Fruit fly (Drosophila melanogaster) whole organism, embryonic: ENCODE measurements around the gene CG12560.
A peak's percentile ranks its signal among the peaks of the same experiment; 100 is the strongest.

Source experiments
- Atf6 ChIP-seq: fragments of 200-800 bp; sonication (Bioruptor generic); IDR thresholded peaks from 2 replicates; pipeline ENCODE4 v1.3.6; 2022; ENCODE audit warnings: missing biosample characterization, missing genetic modification characterization
- CG10431 ChIP-seq: fragments of 200-800 bp; sonication (Bioruptor generic); optimal IDR thresholded peaks from 3 replicates; lab custom pipeline; 2018; ENCODE audit warnings: missing biosample characterization, mild to moderate bottlenecking, missing genetic modification characterization
- CG11456 ChIP-seq: fragments of 200-800 bp; sonication (Bioruptor generic); IDR thresholded peaks from 3 replicates; pipeline ENCODE4 v1.3.6; 2022; ENCODE audit warnings: missing biosample characterization, missing genetic modification characterization
- CG13123 ChIP-seq: fragments of 200-800 bp; sonication (Bioruptor generic); optimal IDR thresholded peaks from 2 replicates; lab custom pipeline; 2016; ENCODE audit warnings: missing biosample characterization, missing genetic modification characterization
- CG13624 ChIP-seq: fragments of 200-800 bp; sonication (Bioruptor generic); optimal IDR thresholded peaks from 2 replicates; lab custom pipeline; 2016; ENCODE audit warnings: missing biosample characterization, missing genetic modification characterization
- CG15601 ChIP-seq: fragments of 200-800 bp; sonication (Bioruptor generic); optimal IDR thresholded peaks from 3 replicates; lab custom pipeline; 2019; ENCODE audit warnings: missing biosample characterization, mild to moderate bottlenecking, missing genetic modification characterization, moderate library complexity
- CG17568 ChIP-seq: fragments of 200-800 bp; sonication (Bioruptor generic); optimal IDR thresholded peaks from 2 replicates; lab custom pipeline; 2018; ENCODE audit warnings: missing biosample characterization, mild to moderate bottlenecking, missing genetic modification characterization, moderate library complexity
- CG17912 ChIP-seq: fragments of 200-800 bp; sonication (Bioruptor generic); optimal IDR thresholded peaks from 2 replicates; lab custom pipeline; 2018; ENCODE audit warnings: missing biosample characterization, mild to moderate bottlenecking, missing genetic modification characterization
- CG18599 ChIP-seq: fragments of 200-800 bp; sonication (Bioruptor generic); optimal IDR thresholded peaks from 3 replicates; lab custom pipeline; 2017; ENCODE audit warnings: missing biosample characterization, missing genetic modification characterization, mild to moderate bottlenecking, moderate library complexity, missing genetic modification reagents
- CG3163 ChIP-seq: fragments of 200-800 bp; sonication (Bioruptor generic); optimal IDR thresholded peaks from 3 replicates; lab custom pipeline; 2016; ENCODE audit warnings: missing biosample characterization, missing genetic modification characterization
- CG34376 ChIP-seq: fragments of 200-800 bp; sonication (Bioruptor generic); optimal IDR thresholded peaks from 2 replicates; lab custom pipeline; 2018; ENCODE audit warnings: missing biosample characterization, mild to moderate bottlenecking, missing genetic modification characterization
- CG34422 ChIP-seq: fragments of 200-800 bp; sonication (Bioruptor generic); IDR thresholded peaks from 3 replicates; pipeline ENCODE4 v1.3.6; 2022; ENCODE audit warnings: missing biosample characterization, missing genetic modification characterization
- CG43689 ChIP-seq: fragments of 200-800 bp; sonication (Bioruptor generic); IDR thresholded peaks from 2 replicates; pipeline ENCODE4 v1.3.6; 2022; ENCODE audit warnings: missing biosample characterization, missing genetic modification characterization
- CG6254 ChIP-seq: fragments of 200-800 bp; sonication (Bioruptor generic); optimal IDR thresholded peaks from 3 replicates; lab custom pipeline; 2017; ENCODE audit warnings: mild to moderate bottlenecking, missing biosample characterization, missing genetic modification reagents, missing genetic modification characterization
- CG6689 ChIP-seq: fragments of 200-800 bp; sonication (Bioruptor generic); IDR thresholded peaks from 2 replicates; pipeline ENCODE4 v1.3.6; 2022; ENCODE audit warnings: missing biosample characterization, missing genetic modification characterization
- CG8089 ChIP-seq: fragments of 200-800 bp; sonication (Bioruptor generic); optimal IDR thresholded peaks from 3 replicates; lab custom pipeline; 2016; ENCODE audit warnings: missing biosample characterization, missing genetic modification characterization
- CG8290 ChIP-seq, 3 experiments: fragments of 200-800 bp; sonication (Bioruptor generic); optimal IDR thresholded peaks; 2 replicates each; lab custom pipeline; 2016 to 2019; ENCODE audit warnings: missing biosample characterization in 3 of 3, missing genetic modification characterization in 3 of 3, mild to moderate bottlenecking in 2 of 3, moderate library complexity in 1 of 3
- Camta ChIP-seq: fragments of 200-800 bp; sonication (Bioruptor generic); optimal IDR thresholded peaks from 2 replicates; lab custom pipeline; 2016; ENCODE audit warnings: missing biosample characterization, missing genetic modification characterization
- D19B ChIP-seq: fragments of 200-800 bp; sonication (Bioruptor generic); optimal IDR thresholded peaks from 2 replicates; lab custom pipeline; 2017; ENCODE audit warnings: missing biosample characterization, mild to moderate bottlenecking, missing genetic modification characterization
- Eip74EF ChIP-seq, 2 experiments: fragments of 200-800 bp in 1 of 2; fragments of >200 bp in 1 of 2; sonication (Bioruptor generic) in 1 of 2; optimal IDR thresholded peaks; 2 replicates each; lab custom pipeline; 2017 to 2019; ENCODE audit warnings: missing biosample characterization in 2 of 2, missing genetic modification characterization in 2 of 2, mild to moderate bottlenecking in 1 of 2, moderate library complexity in 1 of 2
- Gsc ChIP-seq: fragments of 200-800 bp; sonication (Bioruptor generic); IDR thresholded peaks from 2 replicates; pipeline ENCODE4 v1.3.6; 2022; ENCODE audit warnings: missing biosample characterization, missing genetic modification characterization
- Hmx ChIP-seq: fragments of 200-800 bp; sonication (Bioruptor generic); optimal IDR thresholded peaks from 2 replicates; lab custom pipeline; 2016; ENCODE audit warnings: missing biosample characterization, missing genetic modification characterization
- Hr51 ChIP-seq, 2 experiments: fragments of 200-800 bp; sonication (Bioruptor generic); optimal IDR thresholded peaks; 2 replicates in 1 of 2; 3 replicates in 1 of 2; lab custom pipeline; 2016 to 2018; ENCODE audit warnings: missing biosample characterization in 2 of 2, missing genetic modification characterization in 2 of 2, mild to moderate bottlenecking in 1 of 2, moderate library complexity in 1 of 2
- Jarid2 ChIP-seq: fragments of 200-800 bp; sonication (Bioruptor generic); optimal IDR thresholded peaks from 3 replicates; lab custom pipeline; 2017; ENCODE audit warnings: mild to moderate bottlenecking, missing biosample characterization, missing genetic modification reagents, missing genetic modification characterization
- Med ChIP-seq: fragments of 200-800 bp; sonication (Bioruptor generic); peaks from one replicate; lab custom pipeline; 2016; ENCODE audit warnings: missing biosample characterization, missing genetic modification characterization, mild to moderate bottlenecking, inconsistent platforms, moderate library complexity
- Oli ChIP-seq: fragments of 200-800 bp; sonication (Bioruptor generic); optimal IDR thresholded peaks from 2 replicates; lab custom pipeline; 2018; ENCODE audit warnings: missing biosample characterization, mild to moderate bottlenecking, missing genetic modification characterization, moderate library complexity
- Opbp ChIP-seq: fragments of 200-800 bp; sonication (Bioruptor generic); IDR thresholded peaks from 3 replicates; pipeline ENCODE4 v1.3.6; 2022; ENCODE audit warnings: missing biosample characterization, missing genetic modification characterization; ENCODE audit not compliant: partially characterized antibody
- Pdp1 ChIP-seq, 2 experiments: fragments of 200-800 bp; sonication (Bioruptor generic); optimal IDR thresholded peaks; 3 replicates each; lab custom pipeline; 2016; ENCODE audit warnings: missing biosample characterization in 2 of 2, missing genetic modification characterization in 2 of 2, mild to moderate bottlenecking in 1 of 2, moderate library complexity in 1 of 2
- Ravus ChIP-seq: fragments of 200-800 bp; sonication (Bioruptor generic); IDR thresholded peaks from 2 replicates; pipeline ENCODE4 v1.3.6; 2022; ENCODE audit warnings: missing biosample characterization, missing genetic modification characterization
- Rfx ChIP-seq: fragments of 200-800 bp; sonication (Bioruptor generic); IDR thresholded peaks from 2 replicates; pipeline ENCODE4 v1.3.6; 2022; ENCODE audit warnings: missing biosample characterization, missing genetic modification characterization
- Scr ChIP-seq: fragments of 200-800 bp; sonication (Bioruptor generic); IDR thresholded peaks from 2 replicates; pipeline ENCODE4 v1.3.6; 2022; ENCODE audit warnings: missing biosample characterization, missing genetic modification characterization; ENCODE audit not compliant: partially characterized antibody
- Trl ChIP-seq, 3 experiments: fragments of >200 bp in 2 of 3; fragments of 200-800 bp in 1 of 3; sonication (Bioruptor generic) in 1 of 3; optimal IDR thresholded peaks; 2 replicates in 1 of 3; 3 replicates in 2 of 3; lab custom pipeline; 2016 to 2017; ENCODE audit warnings: missing biosample characterization in 1 of 3, missing genetic modification characterization in 1 of 3
- Usf ChIP-seq: fragments of 200-800 bp; sonication (Bioruptor generic); optimal IDR thresholded peaks from 2 replicates; lab custom pipeline; 2017; ENCODE audit warnings: missing genotype, missing biosample characterization, missing genetic modification characterization
- ci ChIP-seq: fragments of 200-800 bp; sonication (Bioruptor generic); IDR thresholded peaks from 3 replicates; pipeline ENCODE4 v1.3.6; 2022; ENCODE audit warnings: missing biosample characterization, missing genetic modification characterization
- dm ChIP-seq: fragments of 200-800 bp; sonication (Bioruptor generic); optimal IDR thresholded peaks from 3 replicates; lab custom pipeline; 2016; ENCODE audit warnings: missing biosample characterization, missing genetic modification characterization
- gem ChIP-seq: fragments of 200-800 bp; sonication (Bioruptor generic); optimal IDR thresholded peaks from 2 replicates; lab custom pipeline; 2019; ENCODE audit warnings: missing biosample characterization, mild to moderate bottlenecking, missing genetic modification characterization, moderate library complexity
- grn ChIP-seq: fragments of 200-800 bp; sonication (Bioruptor generic); optimal IDR thresholded peaks from 3 replicates; lab custom pipeline; 2017; ENCODE audit warnings: missing biosample characterization, missing genetic modification characterization
- her ChIP-seq: fragments of 200-800 bp; sonication (Bioruptor generic); optimal IDR thresholded peaks from 2 replicates; lab custom pipeline; 2016; ENCODE audit warnings: missing biosample characterization, missing genetic modification characterization
- nom ChIP-seq: fragments of 200-800 bp; sonication (Bioruptor generic); optimal IDR thresholded peaks from 2 replicates; lab custom pipeline; 2017; ENCODE audit warnings: missing biosample characterization, missing genetic modification characterization, mild to moderate bottlenecking, moderate library complexity, missing genetic modification reagents
- sens ChIP-seq: fragments of 200-800 bp; sonication (Bioruptor generic); peaks from one replicate; lab custom pipeline; 2016; ENCODE audit warnings: missing biosample characterization, missing genetic modification characterization
- sens-2 ChIP-seq: fragments of 200-800 bp; sonication (Bioruptor generic); IDR thresholded peaks from 2 replicates; pipeline ENCODE4 v1.3.6; 2022; ENCODE audit warnings: missing biosample characterization, missing genetic modification characterization
- seq ChIP-seq: fragments of 200-800 bp; sonication (Bioruptor generic); IDR thresholded peaks from 2 replicates; pipeline ENCODE4 v1.3.6; 2022; ENCODE audit warnings: missing biosample characterization, missing genetic modification characterization
- so ChIP-seq: fragments of 200-800 bp; sonication (Bioruptor generic); IDR thresholded peaks from 3 replicates; pipeline ENCODE4 v1.3.6; 2022; ENCODE audit warnings: missing biosample characterization, missing genetic modification characterization
- sob ChIP-seq: fragments of 200-800 bp; sonication (Bioruptor generic); IDR thresholded peaks from 2 replicates; pipeline ENCODE4 v1.3.6; 2022; ENCODE audit warnings: missing biosample characterization, missing genetic modification characterization
- sug ChIP-seq: fragments of 200-800 bp; optimal IDR thresholded peaks from 2 replicates; lab custom pipeline; 2019; ENCODE audit warnings: missing biosample characterization, mild to moderate bottlenecking, missing genetic modification characterization, moderate library complexity
- vfl ChIP-seq: fragments of 200-800 bp; sonication (Bioruptor generic); optimal IDR thresholded peaks from 2 replicates; lab custom pipeline; 2016; ENCODE audit warnings: missing biosample characterization, missing genetic modification characterization

CG12560 gene

dm6 chr2L:8009283-8010211, at the start of gene CG12560 (continued):
- TF ChIP-seq CG8290 (GFP tag; optimal IDR thresholded peaks at IDR 0.05; lab: Kevin White, UChicago): no peak
- TF ChIP-seq CG8290 (tag; optimal IDR thresholded peaks at IDR 0.05; lab: Kevin White, UChicago): peak in 1 of 2 experiments; percentile 11
- TF ChIP-seq CG15601 (tag; lab: Kevin White, UChicago): peak; percentile 37
- TF ChIP-seq Hmx (GFP tag; lab: Kevin White, UChicago): no peak
- peak; percentile 75 for TF ChIP-seq sug (tag; lab: Kevin White, UChicago)
- TF ChIP-seq grn (GFP tag; lab: Kevin White, UChicago): peak; percentile 78
- TF ChIP-seq Rfx (GFP tag; lab: Robert Waterston, UW): peak; percentile 21; the same call in 1 of the 2 replicates
- TF ChIP-seq CG6689 (GFP tag; lab: Robert Waterston, UW): peak; percentile 23; the same call in 1 of the 2 replicates
- TF ChIP-seq Scr (GFP tag; lab: Robert Waterston, UW): 0 out of 2 replicates have a peak, but pooled peaks have one; percentile 21
- TF ChIP-seq Camta (GFP tag; lab: Kevin White, UChicago): peak; percentile 20
- TF ChIP-seq Trl (optimal IDR thresholded peaks at IDR 0.05; lab: Kevin White, UChicago): peak; percentile 15 to 60
- peak; percentile 40 for TF ChIP-seq Trl (GFP tag; optimal IDR thresholded peaks at IDR 0.05; lab: Kevin White, UChicago)
- no peak for TF ChIP-seq Eip74EF (GFP tag; optimal IDR thresholded peaks at IDR 0.05; lab: Kevin White, UChicago)
- no peak for TF ChIP-seq CG6254
- peak; percentile 71; the same call in 2 of the 3 replicates for TF ChIP-seq so (GFP tag; lab: Robert Waterston, UW)
- peak; percentile 55 for TF ChIP-seq sens-2
- peak; percentile 2 for TF ChIP-seq CG13123 (GFP tag; lab: Kevin White, UChicago)
- TF ChIP-seq dm (GFP tag; lab: Kevin White, UChicago): peak; percentile 27
- peak; percentile 14 for TF ChIP-seq CG10431 (GFP tag; lab: Kevin White, UChicago)
- TF ChIP-seq ci (GFP tag; lab: Robert Waterston, UW): 0 out of 3 replicates have a peak, but pooled peaks have one; percentile 6
- 0 out of 3 replicates have a peak, but pooled peaks have one; percentile 38 for TF ChIP-seq Opbp (GFP tag; lab: Robert Waterston, UW)
- TF ChIP-seq vfl: peak; percentile 2
- 0 out of 2 replicates have a peak, but pooled peaks have one; percentile 7 for TF ChIP-seq seq (GFP tag; lab: Robert Waterston, UW)
- TF ChIP-seq sens (GFP tag; lab: Kevin White, UChicago): peak; percentile 28
- peak; percentile 24 for TF ChIP-seq gem (tag; lab: Kevin White, UChicago)
- no peak for TF ChIP-seq CG13624 (GFP tag; lab: Kevin White, UChicago)
- 0 out of 2 replicates have a peak, but pooled peaks have one; percentile 37 for TF ChIP-seq sob (GFP tag; lab: Robert Waterston, UW)
- no peak for TF ChIP-seq Oli (tag; lab: Kevin White, UChicago)
- TF ChIP-seq Pdp1 (GFP tag; optimal IDR thresholded peaks at IDR 0.05; lab: Kevin White, UChicago): peak in 1 of 2 experiments; percentile 8
- TF ChIP-seq CG18599 (GFP tag; lab: Kevin White, UChicago): peak; percentile 30
- no peak for TF ChIP-seq CG8089
- peak; percentile 33 for TF ChIP-seq Med
- peak; percentile 70 for TF ChIP-seq D19B (GFP tag; lab: Kevin White, UChicago)
- peak in 1 of 2 experiments; percentile 22 for TF ChIP-seq Hr51 (GFP tag; optimal IDR thresholded peaks at IDR 0.05; lab: Kevin White, UChicago)
- no peak for TF ChIP-seq Usf (GFP tag; lab: Kevin White, UChicago)
- TF ChIP-seq Ravus: no peak
- TF ChIP-seq CG34422: peak; percentile 43; the same call in 1 of the 3 replicates
- TF ChIP-seq Jarid2 (GFP tag; lab: Kevin White, UChicago): peak; percentile 81
- TF ChIP-seq CG3163 (GFP tag; lab: Kevin White, UChicago): peak; percentile 95
- TF ChIP-seq her (GFP tag; lab: Kevin White, UChicago): peak; percentile 43
- TF ChIP-seq Atf6: peak; percentile 31; the same call in 1 of the 2 replicates
- peak; percentile 58 for TF ChIP-seq nom (GFP tag; lab: Kevin White, UChicago)
- TF ChIP-seq CG11456 (GFP tag; lab: Robert Waterston, UW): peak; percentile 47; the same call in 1 of the 3 replicates
- TF ChIP-seq CG43689 (GFP tag; lab: Robert Waterston, UW): peak; percentile 33; the same call in 1 of the 2 replicates
- peak; percentile 45 for TF ChIP-seq CG34376 (GFP tag; lab: Kevin White, UChicago)
- TF ChIP-seq CG17912 (GFP tag; lab: Kevin White, UChicago): peak; percentile 20
- TF ChIP-seq CG17568 (GFP tag; lab: Kevin White, UChicago): peak; percentile 45
- no peak for TF ChIP-seq Gsc (GFP tag; lab: Robert Waterston, UW)
